Fruit fly (Drosophila melanogaster): Measurements from ENCODE around the gene CG44574.

The CG44574 gene

dm6 chr2L:5879363-5879934, 4.1 kb upstream of the CG44574 start, which contains the start of gene rau (continued):
- TF ChIP-seq sima (GFP tag; optimal IDR thresholded peaks at IDR 0.05) (no peak), CG5953 (GFP tag; IDR thresholded peaks at IDR 0.05) (no peak), chinmo (GFP tag; IDR thresholded peaks at IDR 0.05; ENCODE audit: partially characterized antibody) (peak; percentile 63; the same call in 1 of the 4 replicates), CG9876 (GFP tag; optimal IDR thresholded peaks at IDR 0.05) (no peak), Side (GFP tag; optimal IDR thresholded peaks at IDR 0.05) (no peak), Deaf1 (tag; optimal IDR thresholded peaks at IDR 0.05) (peak; percentile 55), Mes4 (GFP tag; optimal IDR thresholded peaks at IDR 0.05) (peak; percentile 2), tup (GFP tag; optimal IDR thresholded peaks at IDR 0.05) (peak; percentile 23), Pdp1 (GFP tag; optimal IDR thresholded peaks at IDR 0.05) (peak; percentile 30 to 39), gt (GFP tag; IDR thresholded peaks at IDR 0.05) (no peak), E2f1 (GFP tag; IDR thresholded peaks at IDR 0.05) (peak; percentile 73), NK7.1 (GFP tag; optimal IDR thresholded peaks at IDR 0.05) (no peak), peb (GFP tag; IDR thresholded peaks at IDR 0.05) (0 out of 2 replicates have a peak, but pooled peaks have one; percentile 32), Meics (GFP tag; optimal IDR thresholded peaks at IDR 0.05) (peak; percentile 82), zfh1 (GFP tag; IDR thresholded peaks at IDR 0.05) (peak; percentile 73; the same call in 2 of the 3 replicates), CG11085 (GFP tag; IDR thresholded peaks at IDR 0.05) (no peak), CG2202 (tag; optimal IDR thresholded peaks at IDR 0.05) (peak; percentile 62), Atf3 (GFP tag; optimal IDR thresholded peaks at IDR 0.05) (peak; percentile 59), tna (GFP tag; IDR thresholded peaks at IDR 0.05; ENCODE audit: partially characterized antibody) (no peak), Xrp1 (GFP tag; IDR thresholded peaks at IDR 0.05) (peak; percentile 86), CG12659 (GFP tag; optimal IDR thresholded peaks at IDR 0.05) (peak; percentile 74), dysf (GFP tag; IDR thresholded peaks at IDR 0.05) (peak; percentile 77), CG9797 (GFP tag; optimal IDR thresholded peaks at IDR 0.05) (peak; percentile 15), Sry-β (GFP tag; optimal IDR thresholded peaks at IDR 0.05) (no peak), Ptx1 (GFP tag; IDR thresholded peaks at IDR 0.05) (peak; percentile 81), CG15011 (GFP tag; optimal IDR thresholded peaks at IDR 0.05) (peak; percentile 68), Awh (GFP tag; IDR thresholded peaks at IDR 0.05) (no peak; the same call in 1 of the 2 replicates), rib (GFP tag; IDR thresholded peaks at IDR 0.05) (0 out of 2 replicates have a peak, but pooled peaks have one; percentile 24), CG1603 (tag; optimal IDR thresholded peaks at IDR 0.05) (peak; percentile 34), chif (GFP tag; optimal IDR thresholded peaks at IDR 0.05) (peak; percentile 30 to 71), CG11504 (tag; optimal IDR thresholded peaks at IDR 0.05) (peak; percentile 70), Drgx (GFP tag; IDR thresholded peaks at IDR 0.05) (peak; percentile 76), CG7372 (GFP tag; IDR thresholded peaks at IDR 0.05) (peak; percentile 76), CG5245 (GFP tag; optimal IDR thresholded peaks at IDR 0.05) (peak; percentile 29), esg (GFP tag; conservative IDR thresholded peaks at IDR 0.05) (peak; percentile 55), CG7987 (GFP tag; optimal IDR thresholded peaks at IDR 0.05) (peak; percentile 40), HHEX (GFP tag; optimal IDR thresholded peaks at IDR 0.05) (peak; percentile 68), ab (GFP tag; optimal IDR thresholded peaks at IDR 0.05) (no peak), ATbp (GFP tag; optimal IDR thresholded peaks at IDR 0.05) (peak; percentile 73), CG14710 (tag; optimal IDR thresholded peaks at IDR 0.05) (peak; percentile 75), wdn (GFP tag; IDR thresholded peaks at IDR 0.05) (peak; percentile 50; the same call in 1 of the 2 replicates), CG12071 (GFP tag; optimal IDR thresholded peaks at IDR 0.05) (peak; percentile 51), scrt (GFP tag; optimal IDR thresholded peaks at IDR 0.05) (peak; percentile 58), CG10959 (GFP tag; IDR thresholded peaks at IDR 0.05) (0 out of 2 replicates have a peak, but pooled peaks have one; percentile 33), tll (GFP tag; optimal IDR thresholded peaks at IDR 0.05) (no peak), Kr (GFP tag; optimal IDR thresholded peaks at IDR 0.05) (no peak), H2.0 (GFP tag; IDR thresholded peaks at IDR 0.05) (peak; percentile 36; the same call in 1 of the 2 replicates), CG8281 (tag; optimal IDR thresholded peaks at IDR 0.05) (peak; percentile 31), Ets65A (GFP tag) (peak; percentile 77), az2 (GFP tag; optimal IDR thresholded peaks at IDR 0.05) (peak; percentile 70)
